Worm (Caenorhabditis elegans): ENCODE data around the gene F59B2.12.

ce11 chrIII:9069712-9070111 is 52.3 kb downstream of the F59B2.12 start:
- no peak for TF ChIP-seq elt-4 (tag; optimal IDR thresholded peaks at IDR 0.05)
- no peak for TF ChIP-seq ref-2 (tag; optimal IDR thresholded peaks at IDR 0.05)
- no peak for TF ChIP-seq ama-1 (optimal IDR thresholded peaks at IDR 0.05)
- no peak for TF ChIP-seq unc-55 (GFP tag; optimal IDR thresholded peaks at IDR 0.05)
- no peak for TF ChIP-seq sox-4 (tag; optimal IDR thresholded peaks at IDR 0.05)
- no peak for TF ChIP-seq Y22D7AL.16 (tag; optimal IDR thresholded peaks at IDR 0.05)
- no peak for TF ChIP-seq pqm-1 (tag; optimal IDR thresholded peaks at IDR 0.05)
- TF ChIP-seq tbx-7 (tag; optimal IDR thresholded peaks at IDR 0.05) = no peak
- TF ChIP-seq dmd-4 (tag; optimal IDR thresholded peaks at IDR 0.05; ENCODE audit: borderline replicate concordance) = no peak
- TF ChIP-seq ceh-18 (tag; optimal IDR thresholded peaks at IDR 0.05) = no peak
